Fruit fly (Drosophila melanogaster) whole organism, embryonic: Measurements from ENCODE around the gene CG12539.

Experiments used
- BtbVII ChIP-seq: fragments of 200-800 bp; sonication (Bioruptor generic); optimal IDR thresholded peaks from 3 replicates; lab custom pipeline; 2017; ENCODE audit warnings: missing biosample characterization, mild to moderate bottlenecking, missing genetic modification characterization
- CG12391 ChIP-seq: fragments of 200-800 bp; sonication (Bioruptor generic); optimal IDR thresholded peaks from 3 replicates; lab custom pipeline; 2018; ENCODE audit warnings: missing biosample characterization, mild to moderate bottlenecking, missing genetic modification characterization, moderate library complexity
- CG12659 ChIP-seq: fragments of 200-800 bp; sonication (Bioruptor generic); optimal IDR thresholded peaks from 3 replicates; lab custom pipeline; 2017; ENCODE audit warnings: mild to moderate bottlenecking, missing biosample characterization, missing genetic modification reagents, missing genetic modification characterization
- CG12942 ChIP-seq: fragments of 200-800 bp; sonication (Bioruptor generic); optimal IDR thresholded peaks from 3 replicates; lab custom pipeline; 2016; ENCODE audit warnings: missing biosample characterization, missing genetic modification characterization
- CG13296 ChIP-seq: fragments of 200-800 bp; sonication (Bioruptor generic); optimal IDR thresholded peaks from 3 replicates; lab custom pipeline; 2018; ENCODE audit warnings: missing biosample characterization, mild to moderate bottlenecking, missing genetic modification characterization
- CG14710 ChIP-seq: fragments of 200-800 bp; sonication (Bioruptor generic); optimal IDR thresholded peaks from 3 replicates; lab custom pipeline; 2019; ENCODE audit warnings: missing biosample characterization, mild to moderate bottlenecking, missing genetic modification characterization, moderate library complexity
- CG18599 ChIP-seq: fragments of 200-800 bp; sonication (Bioruptor generic); optimal IDR thresholded peaks from 3 replicates; lab custom pipeline; 2017; ENCODE audit warnings: missing biosample characterization, missing genetic modification characterization, mild to moderate bottlenecking, moderate library complexity, missing genetic modification reagents
- CG2120 ChIP-seq: fragments of 200-800 bp; sonication (Bioruptor generic); optimal IDR thresholded peaks from 3 replicates; lab custom pipeline; 2016; ENCODE audit warnings: missing biosample characterization, missing genetic modification characterization
- CG2199 ChIP-seq: fragments of 200-800 bp; sonication (Bioruptor generic); IDR thresholded peaks from 3 replicates; pipeline ENCODE4 v1.3.6; 2022; ENCODE audit warnings: missing biosample characterization, missing genetic modification characterization
- CG2712 ChIP-seq: fragments of 200-800 bp; optimal IDR thresholded peaks from 3 replicates; lab custom pipeline; 2019; ENCODE audit warnings: missing biosample characterization, mild to moderate bottlenecking, missing genetic modification characterization, moderate library complexity
- CG2875 ChIP-seq: fragments of 200-800 bp; sonication (Bioruptor generic); optimal IDR thresholded peaks from 2 replicates; lab custom pipeline; 2017; ENCODE audit warnings: missing biosample characterization, mild to moderate bottlenecking, missing genetic modification characterization, missing genetic modification reagents
- CG34224 ChIP-seq: fragments of 200-800 bp; sonication (Bioruptor generic); IDR thresholded peaks from 3 replicates; pipeline ENCODE4 v1.3.6; 2022; ENCODE audit warnings: missing biosample characterization, missing genetic modification characterization; ENCODE audit not compliant: partially characterized antibody
- CG34422 ChIP-seq: fragments of 200-800 bp; sonication (Bioruptor generic); IDR thresholded peaks from 3 replicates; pipeline ENCODE4 v1.3.6; 2022; ENCODE audit warnings: missing biosample characterization, missing genetic modification characterization
- CG3726 ChIP-seq: fragments of 200-800 bp; sonication (Bioruptor generic); IDR thresholded peaks from 3 replicates; pipeline ENCODE4, ENCODE4 v1.3.6; 2022; ENCODE audit warnings: missing biosample characterization, missing genetic modification characterization
- CG42726 ChIP-seq: fragments of 200-800 bp; sonication (Bioruptor generic); IDR thresholded peaks from 2 replicates; pipeline ENCODE4 v1.3.6; 2022; ENCODE audit warnings: missing biosample characterization, missing genetic modification characterization; ENCODE audit not compliant: partially characterized antibody
- CG43689 ChIP-seq: fragments of 200-800 bp; sonication (Bioruptor generic); IDR thresholded peaks from 2 replicates; pipeline ENCODE4 v1.3.6; 2022; ENCODE audit warnings: missing biosample characterization, missing genetic modification characterization
- CG5180 ChIP-seq: fragments of 200-800 bp; sonication (Bioruptor generic); optimal IDR thresholded peaks from 3 replicates; lab custom pipeline; 2017; ENCODE audit warnings: missing biosample characterization, missing genetic modification characterization, mild to moderate bottlenecking, moderate library complexity, missing genetic modification reagents
- CG6683 ChIP-seq: fragments of 200-800 bp; sonication (Bioruptor generic); optimal IDR thresholded peaks from 2 replicates; lab custom pipeline; 2017; ENCODE audit warnings: missing biosample characterization, mild to moderate bottlenecking, missing genetic modification characterization, missing genetic modification reagents
- CG6813 ChIP-seq: fragments of 200-800 bp; sonication (Bioruptor generic); optimal IDR thresholded peaks from 2 replicates; lab custom pipeline; 2017; ENCODE audit warnings: missing biosample characterization, missing genetic modification characterization, mild to moderate bottlenecking, moderate library complexity, missing genetic modification reagents
- CG8388 ChIP-seq: fragments of 200-800 bp; sonication (Bioruptor generic); optimal IDR thresholded peaks from 2 replicates; lab custom pipeline; 2019; ENCODE audit warnings: missing biosample characterization, mild to moderate bottlenecking, missing genetic modification characterization, moderate library complexity
- CG9876 ChIP-seq: fragments of 200-800 bp; sonication (Bioruptor generic); optimal IDR thresholded peaks from 2 replicates; lab custom pipeline; 2016; ENCODE audit warnings: missing biosample characterization, missing genetic modification characterization
- CkIIα-i1 ChIP-seq: fragments of 200-800 bp; sonication (Bioruptor generic); IDR thresholded peaks from 2 replicates; pipeline ENCODE4 v1.3.6; 2022; ENCODE audit warnings: missing biosample characterization, missing genetic modification characterization
- Dfd ChIP-seq, 2 experiments: fragments of >200 bp; optimal IDR thresholded peaks; 2 replicates each; lab custom pipeline; 2017; ENCODE audit warnings: missing biosample characterization in 2 of 2, missing genetic modification characterization in 2 of 2
- E2f1 ChIP-seq: fragments of 200-800 bp; sonication (Bioruptor generic); IDR thresholded peaks from 2 replicates; pipeline ENCODE4 v1.3.6; 2022; ENCODE audit warnings: missing biosample characterization, missing genetic modification characterization
- Hand ChIP-seq: fragments of 200-800 bp; sonication (Bioruptor generic); optimal IDR thresholded peaks from 2 replicates; lab custom pipeline; 2017; ENCODE audit warnings: mild to moderate bottlenecking, missing biosample characterization, missing genetic modification reagents, missing genetic modification characterization
- Hr78 ChIP-seq, 2 experiments: fragments of 200-800 bp in 1 of 2; fragments of >200 bp in 1 of 2; sonication (Bioruptor generic) in 1 of 2; optimal IDR thresholded peaks; 2 replicates each; lab custom pipeline; 2017 to 2019; ENCODE audit warnings: missing biosample characterization in 2 of 2, missing genetic modification characterization in 2 of 2, mild to moderate bottlenecking in 1 of 2, moderate library complexity in 1 of 2
- Rx ChIP-seq: fragments of 200-800 bp; sonication (Bioruptor generic); IDR thresholded peaks from 2 replicates; pipeline ENCODE4 v1.3.6; 2022; ENCODE audit warnings: missing biosample characterization, missing genetic modification characterization
- Spps ChIP-seq: fragments of 200-800 bp; sonication (Bioruptor generic); optimal IDR thresholded peaks from 2 replicates; lab custom pipeline; 2018; ENCODE audit warnings: missing biosample characterization, mild to moderate bottlenecking, missing genetic modification characterization
- Taf1 ChIP-seq: fragments of 200-800 bp; sonication (Bioruptor generic); IDR thresholded peaks from 2 replicates; pipeline ENCODE4 v1.3.6; 2022; ENCODE audit warnings: missing biosample characterization, missing genetic modification characterization
- Tbp ChIP-seq: fragments of >200 bp; optimal IDR thresholded peaks from 2 replicates; lab custom pipeline; 2018; ENCODE audit warnings: missing biosample characterization, missing genetic modification characterization
- YL-1 ChIP-seq: fragments of 200-800 bp; sonication (Bioruptor generic); optimal IDR thresholded peaks from 3 replicates; lab custom pipeline; 2017; ENCODE audit warnings: missing biosample characterization, mild to moderate bottlenecking, missing genetic modification characterization
- chif ChIP-seq, 2 experiments: fragments of 200-800 bp; sonication (Bioruptor generic); optimal IDR thresholded peaks; 3 replicates each; lab custom pipeline; 2016; ENCODE audit warnings: missing biosample characterization in 2 of 2, missing genetic modification characterization in 2 of 2
- chm ChIP-seq: fragments of 200-800 bp; sonication (Bioruptor generic); IDR thresholded peaks from 2 replicates; pipeline ENCODE4 v1.3.6; 2022; ENCODE audit warnings: missing biosample characterization, missing genetic modification characterization
- chn ChIP-seq: fragments of 200-800 bp; sonication (Bioruptor generic); optimal IDR thresholded peaks from 2 replicates; lab custom pipeline; 2016; ENCODE audit warnings: missing biosample characterization, missing genetic modification characterization
- dpn ChIP-seq, 2 experiments: fragments of 200-800 bp; sonication (Bioruptor generic); optimal IDR thresholded peaks; 3 replicates each; lab custom pipeline; 2016; ENCODE audit warnings: missing biosample characterization in 2 of 2, missing genetic modification characterization in 2 of 2
- grn ChIP-seq: fragments of 200-800 bp; sonication (Bioruptor generic); optimal IDR thresholded peaks from 3 replicates; lab custom pipeline; 2017; ENCODE audit warnings: missing biosample characterization, missing genetic modification characterization
- gro ChIP-seq: fragments of 200-800 bp; sonication (Bioruptor generic); optimal IDR thresholded peaks from 2 replicates; lab custom pipeline; 2016; ENCODE audit warnings: missing biosample characterization, missing genetic modification characterization
- jumu ChIP-seq: fragments of 200-800 bp; sonication (Bioruptor generic); optimal IDR thresholded peaks from 3 replicates; lab custom pipeline; 2016; ENCODE audit warnings: missing biosample characterization, missing genetic modification characterization
- mirr ChIP-seq: fragments of 200-800 bp; sonication (Bioruptor generic); optimal IDR thresholded peaks from 3 replicates; lab custom pipeline; 2018; ENCODE audit warnings: missing biosample characterization, mild to moderate bottlenecking, missing genetic modification characterization
- p53 ChIP-seq: fragments of 200-800 bp; sonication (Bioruptor generic); optimal IDR thresholded peaks from 2 replicates; lab custom pipeline; 2016; ENCODE audit warnings: missing biosample characterization, missing genetic modification characterization
- phol ChIP-seq: fragments of 200-800 bp; sonication (Bioruptor generic); optimal IDR thresholded peaks from 3 replicates; lab custom pipeline; 2018; ENCODE audit warnings: missing biosample characterization, mild to moderate bottlenecking, missing genetic modification characterization, moderate library complexity
- ranshi ChIP-seq: fragments of 200-800 bp; sonication (Bioruptor generic); IDR thresholded peaks from 2 replicates; pipeline ENCODE4 v1.3.6; 2022; ENCODE audit warnings: missing biosample characterization, missing genetic modification characterization
- schlank ChIP-seq: fragments of 200-800 bp; sonication (Bioruptor generic); optimal IDR thresholded peaks from 2 replicates; lab custom pipeline; 2018; ENCODE audit warnings: missing biosample characterization, mild to moderate bottlenecking, missing genetic modification characterization
- sd ChIP-seq: fragments of 200-800 bp; sonication (Bioruptor generic); optimal IDR thresholded peaks from 3 replicates; lab custom pipeline; 2018; ENCODE audit warnings: missing biosample characterization, mild to moderate bottlenecking, missing genetic modification characterization, moderate library complexity
- sens ChIP-seq: fragments of 200-800 bp; sonication (Bioruptor generic); peaks from one replicate; lab custom pipeline; 2016; ENCODE audit warnings: missing biosample characterization, missing genetic modification characterization
- stwl ChIP-seq: fragments of 200-800 bp; sonication (Bioruptor generic); optimal IDR thresholded peaks from 3 replicates; lab custom pipeline; 2018; ENCODE audit warnings: missing biosample characterization, mild to moderate bottlenecking, missing genetic modification characterization, moderate library complexity
- tap ChIP-seq: fragments of 200-800 bp; optimal IDR thresholded peaks from 3 replicates; lab custom pipeline; 2019; ENCODE audit warnings: missing biosample characterization, mild to moderate bottlenecking, missing genetic modification characterization, moderate library complexity
- tin ChIP-seq: fragments of 200-800 bp; sonication (Bioruptor generic); optimal IDR thresholded peaks from 3 replicates; lab custom pipeline; 2016; ENCODE audit warnings: missing biosample characterization, missing genetic modification characterization
- ttk ChIP-seq: fragments of 200-800 bp; sonication (Bioruptor generic); IDR thresholded peaks from 2 replicates; pipeline ENCODE4 v2.1.2; 2022; ENCODE audit warnings: missing biosample characterization, missing genetic modification characterization
- yki ChIP-seq: fragments of >200 bp; optimal IDR thresholded peaks from 3 replicates; lab custom pipeline; 2018
- zen ChIP-seq: fragments of 200-800 bp; sonication (Bioruptor generic); optimal IDR thresholded peaks from 3 replicates; lab custom pipeline; 2018; ENCODE audit warnings: missing biosample characterization, mild to moderate bottlenecking, missing genetic modification characterization, moderate library complexity

Gene CG12539

DNA sequence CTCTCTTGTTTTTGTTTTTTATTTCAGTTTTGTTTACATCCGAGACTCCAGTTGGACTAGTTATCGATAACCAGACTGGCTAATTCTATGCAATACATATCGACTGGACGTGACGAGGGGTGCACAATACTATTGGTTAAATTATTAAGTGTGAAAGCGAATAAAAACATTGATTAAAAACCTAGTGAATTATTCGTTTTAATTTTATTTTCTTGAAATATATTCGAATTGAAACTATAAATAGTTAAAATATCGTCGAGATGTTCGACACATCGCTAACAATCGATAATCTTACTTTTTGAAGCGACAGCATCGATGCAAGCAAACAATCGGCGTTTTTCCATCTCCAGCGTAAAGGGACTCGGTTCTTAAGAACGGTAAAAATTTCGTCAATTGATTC lies 5.5 kb downstream of the CG12539 start, which contains the start of the genes CG32590 and Flo2 (continued):
- peak; percentile 40 for TF ChIP-seq Spps (tag; lab: Kevin White, UChicago)
- TF ChIP-seq CG12659 (GFP tag; lab: Kevin White, UChicago) = peak; percentile 66
- TF ChIP-seq p53 (GFP tag; lab: Kevin White, UChicago) = peak; percentile 35
- TF ChIP-seq chn (GFP tag; lab: Kevin White, UChicago) = peak; percentile 69
- peak; percentile 90 for TF ChIP-seq CG2120 (GFP tag; lab: Kevin White, UChicago)
- TF ChIP-seq BtbVII (GFP tag; lab: Kevin White, UChicago) = no peak
- peak; percentile 79; the same call in 1 of the 2 replicates for TF ChIP-seq CG42726
- TF ChIP-seq tap (tag; lab: Kevin White, UChicago) = peak; percentile 53
- TF ChIP-seq grn (GFP tag; lab: Kevin White, UChicago) = no peak
- peak; percentile 98 for TF ChIP-seq CG34224 (GFP tag; lab: Robert Waterston, UW)
- TF ChIP-seq CG14710 (tag; lab: Kevin White, UChicago) = peak; percentile 80
- TF ChIP-seq CG12942 (GFP tag; lab: Kevin White, UChicago) = peak; percentile 76
- no peak for TF ChIP-seq CG3726 (GFP tag; lab: Robert Waterston, UW)
- peak; percentile 88 for TF ChIP-seq CG34422 (GFP tag; lab: Robert Waterston, UW)
- TF ChIP-seq CG2199 = peak; percentile 40; the same call in 1 of the 3 replicates
- peak; percentile 76 for TF ChIP-seq E2f1 (GFP tag; lab: Robert Waterston, UW)
- peak; percentile 89 for TF ChIP-seq CG12391
- peak; percentile 57 for TF ChIP-seq CG43689 (GFP tag; lab: Robert Waterston, UW)
- TF ChIP-seq Taf1 (GFP tag; lab: Robert Waterston, UW) = peak; percentile 55
- no peak for TF ChIP-seq schlank (tag; lab: Kevin White, UChicago)
- peak; percentile 79 to 81 for TF ChIP-seq dpn (GFP tag; optimal IDR thresholded peaks at IDR 0.05; lab: Kevin White, UChicago)
- no peak for TF ChIP-seq CG5180
- peak; percentile 81 for TF ChIP-seq ranshi
- peak; percentile 96 for TF ChIP-seq sens
- peak; percentile 58 for TF ChIP-seq CG8388 (GFP tag; lab: Kevin White, UChicago)
- no peak for TF ChIP-seq CkIIα-i1 (GFP tag; lab: Robert Waterston, UW)
- TF ChIP-seq mirr (GFP tag; lab: Kevin White, UChicago) = peak; percentile 14
- TF ChIP-seq zen (tag; lab: Kevin White, UChicago) = peak; percentile 73
- TF ChIP-seq chm (GFP tag; lab: Robert Waterston, UW) = peak; percentile 42; the same call in 1 of the 2 replicates
- peak; percentile 85 for TF ChIP-seq stwl (tag; lab: Kevin White, UChicago)
- no peak for TF ChIP-seq Dfd (GFP tag; optimal IDR thresholded peaks at IDR 0.05; lab: Kevin White, UChicago)
- TF ChIP-seq CG9876 (GFP tag; lab: Kevin White, UChicago) = peak; percentile 34
- no peak for TF ChIP-seq CG2875 (GFP tag; lab: Kevin White, UChicago)
- TF ChIP-seq phol (tag; lab: Kevin White, UChicago) = peak; percentile 75
- TF ChIP-seq ttk (GFP tag; lab: Robert Waterston, UW) = peak; percentile 75
- no peak for TF ChIP-seq Tbp (GFP tag; lab: Kevin White, UChicago)
- TF ChIP-seq CG2712 (tag; lab: Kevin White, UChicago) = peak; percentile 80
- no peak for TF ChIP-seq CG6813
- peak; percentile 25 for TF ChIP-seq CG6683 (GFP tag; lab: Kevin White, UChicago)
- TF ChIP-seq CG18599 = peak; percentile 74
- peak; percentile 28; the same call in 1 of the 2 replicates for TF ChIP-seq Rx (GFP tag; lab: Robert Waterston, UW)
- peak; percentile 69 for TF ChIP-seq gro (GFP tag; lab: Kevin White, UChicago)
- no peak for TF ChIP-seq yki (lab: Kevin White, UChicago)
- peak; percentile 64 to 68 for TF ChIP-seq chif (GFP tag; optimal IDR thresholded peaks at IDR 0.05; lab: Kevin White, UChicago)
- TF ChIP-seq Hand (GFP tag; lab: Kevin White, UChicago) = no peak
- TF ChIP-seq CG13296 (GFP tag; lab: Kevin White, UChicago) = peak; percentile 61
- no peak for TF ChIP-seq YL-1 (GFP tag; lab: Kevin White, UChicago)
- TF ChIP-seq Hr78 (GFP tag; optimal IDR thresholded peaks at IDR 0.05; lab: Kevin White, UChicago) = no peak
- no peak for TF ChIP-seq sd (tag; lab: Kevin White, UChicago)
- TF ChIP-seq jumu (GFP tag; lab: Kevin White, UChicago) = peak; percentile 67
- peak; percentile 81 for TF ChIP-seq tin
